Fruit fly (Drosophila melanogaster): Measurements from ENCODE around the gene CG14985.

- TF ChIP-seq usp (GFP tag; optimal IDR thresholded peaks at IDR 0.05) (no peak), CG8478 (optimal IDR thresholded peaks at IDR 0.05) (no peak), EcR (GFP tag; optimal IDR thresholded peaks at IDR 0.05) (no peak)
Measured at dm6 chr3L:3977622-3978355, 25.5 kb upstream of the CG14985 start.
